Fruit fly (Drosophila melanogaster): ENCODE data around the gene CG14234.

dm6 chrX:19775055-19775645 is 39.8 kb downstream of the CG14234 start:
- TF ChIP-seq pan (optimal IDR thresholded peaks at IDR 0.05) = no peak
- no peak for TF ChIP-seq usp (GFP tag; optimal IDR thresholded peaks at IDR 0.05)
- TF ChIP-seq EcR (GFP tag; optimal IDR thresholded peaks at IDR 0.05) = no peak
- TF ChIP-seq psq (optimal IDR thresholded peaks at IDR 0.05) = no peak
- TF ChIP-seq CG8478 (optimal IDR thresholded peaks at IDR 0.05) = no peak
